Fruit fly (Drosophila melanogaster): ENCODE data around the gene Glys.

DNA sequence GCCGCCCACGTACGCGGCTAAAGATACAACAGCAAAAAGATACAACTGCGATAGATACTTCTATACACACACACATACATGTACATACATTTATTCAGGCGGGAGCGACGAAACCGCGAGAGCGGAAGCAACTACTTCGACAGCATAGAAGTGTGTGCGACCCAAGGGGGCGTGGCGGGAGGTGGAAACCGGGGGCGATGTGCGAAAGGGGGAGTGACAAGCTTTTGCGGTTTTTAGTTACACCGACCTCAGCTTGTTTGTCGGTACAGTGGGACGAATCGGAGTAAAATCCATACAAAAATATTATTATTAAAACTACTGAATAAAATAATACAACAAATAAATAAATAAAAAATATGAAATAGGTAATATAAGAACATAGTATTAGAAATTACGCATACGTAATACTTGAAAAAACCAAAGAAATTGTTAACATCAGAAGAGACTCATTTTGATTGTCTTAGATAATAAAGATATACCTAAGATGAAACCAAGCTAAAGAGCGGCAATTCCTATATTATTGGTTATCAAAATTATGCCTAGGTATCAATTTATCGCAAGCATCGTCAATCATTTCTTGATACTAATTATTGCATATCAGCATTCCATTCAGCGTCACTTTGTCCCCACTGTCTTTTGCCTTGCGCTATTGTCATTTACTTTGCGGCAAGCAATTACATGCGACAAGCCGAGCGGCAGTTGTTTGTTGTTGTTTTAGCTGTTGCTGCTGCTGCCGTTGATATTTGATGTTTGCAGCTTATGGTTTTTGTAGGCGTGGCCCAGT lies 18.5 kb downstream of the Glys start:
- TF ChIP-seq Dll (optimal IDR thresholded peaks at IDR 0.05) (no peak), CG8478 (optimal IDR thresholded peaks at IDR 0.05) (no peak), usp (GFP tag; optimal IDR thresholded peaks at IDR 0.05) (no peak), psq (optimal IDR thresholded peaks at IDR 0.05) (no peak)

All from whole organism.